Worm (Caenorhabditis elegans) whole organism, mixed stage, embryonic: ENCODE measurements around the gene dph-5.

Experiments used
- ces-1 ChIP-seq: fragments of 150-350 bp; optimal IDR thresholded peaks from 2 replicates; lab custom pipeline; 2014; ENCODE audit warnings: missing biosample characterization, missing genetic modification reagents, missing genetic modification characterization
- lsy-2 ChIP-seq: fragments of 150-350 bp; optimal IDR thresholded peaks from 2 replicates; lab custom pipeline; 2014; ENCODE audit warnings: missing biosample characterization, missing genetic modification characterization
- nhr-76 ChIP-seq: sonication (generic microtip); optimal IDR thresholded peaks from 2 replicates; lab custom pipeline; 2017; ENCODE audit warnings: missing biosample characterization, missing genetic modification characterization

- no peak for TF ChIP-seq nhr-76 (tag; lab: Kevin White, UChicago)
- TF ChIP-seq ces-1 = no peak
- no peak for TF ChIP-seq lsy-2 (tag; lab: Kevin White, UChicago)
Measured at ce11 chrII:11302591-11302990, 47.4 kb upstream of the dph-5 start, which contains the start of gene samp-1.
